Worm (Caenorhabditis elegans) whole organism, midembryonic: Measurements from ENCODE around the gene str-130.

Source experiments
- T22C8.4 ChIP-seq: fragments of 200-800 bp; sonication (Bioruptor generic); IDR thresholded peaks from 2 replicates; pipeline ENCODE4 v1.3.6; 2022; ENCODE audit warnings: missing genetic modification characterization, missing compliant biosample characterization
- cog-1 ChIP-seq: sonication (generic microtip); optimal IDR thresholded peaks from 2 replicates; lab custom pipeline; 2016; ENCODE audit warnings: missing genetic modification characterization, missing compliant biosample characterization
- flt-1 ChIP-seq: fragments of 200-800 bp; sonication (Bioruptor generic); IDR thresholded peaks from 2 replicates; pipeline ENCODE4 v1.3.6; 2022; ENCODE audit warnings: missing genetic modification characterization, missing compliant biosample characterization
- klf-2 ChIP-seq: fragments of 200-800 bp; sonication (Bioruptor generic); conservative IDR thresholded peaks from 2 replicates; pipeline ENCODE4 v1.3.6; 2022; ENCODE audit warnings: missing genetic modification reagents, missing genetic modification characterization, missing compliant biosample characterization
- med-1 ChIP-seq: sonication (generic microtip); optimal IDR thresholded peaks from 2 replicates; lab custom pipeline; 2017; ENCODE audit warnings: missing genetic modification characterization, mild to moderate bottlenecking, missing compliant biosample characterization, antibody characterized with exemption, missing genetic modification reagents; ENCODE audit not compliant: insufficient read depth
- tab-1 ChIP-seq: fragments of 200-800 bp; sonication (Bioruptor generic); IDR thresholded peaks from 2 replicates; pipeline ENCODE4 v1.3.6; 2022; ENCODE audit warnings: missing genetic modification characterization, missing compliant biosample characterization
- ztf-23 ChIP-seq: fragments of 200-800 bp; sonication (Bioruptor generic); IDR thresholded peaks from 2 replicates; pipeline ENCODE4 v1.3.6; 2022; ENCODE audit warnings: missing genetic modification reagents, missing genetic modification characterization, missing compliant biosample characterization

DNA sequence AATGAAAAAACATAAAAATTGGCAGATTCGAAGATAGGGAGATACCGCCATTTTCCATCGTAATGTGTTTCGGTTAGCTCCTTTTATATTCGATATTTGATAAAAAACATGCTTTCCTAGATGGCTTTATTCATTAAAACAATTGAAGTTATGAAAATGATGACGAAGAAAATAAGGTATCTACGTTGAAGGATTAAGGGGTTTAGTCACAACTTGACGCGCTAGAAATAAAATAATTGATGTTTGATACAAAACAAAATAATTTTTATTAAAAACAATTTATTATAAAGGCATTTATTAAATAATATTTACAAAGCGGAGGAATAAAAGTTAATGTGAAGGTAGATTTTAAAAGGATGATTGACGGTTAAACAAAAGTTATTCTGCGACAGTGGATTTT lies at the start of gene str-130:
- TF ChIP-seq flt-1 (GFP tag; lab: Robert Waterston, UW) (no peak), ztf-23 (GFP tag; lab: Robert Waterston, UW) (no peak), med-1 (GFP tag; lab: Kevin White, UChicago) (no peak), T22C8.4 (GFP tag; lab: Robert Waterston, UW) (no peak), klf-2 (GFP tag; lab: Robert Waterston, UW) (no peak), cog-1 (no peak), tab-1 (no peak)
